Worm (Caenorhabditis elegans) whole organism, L2 larva: Measurements from ENCODE around the gene cyp-33A1.

Source experiments
- Y55F3AM.14 ChIP-seq: fragments of 200-800 bp; sonication (Bioruptor generic); optimal IDR thresholded peaks from 2 replicates; lab custom pipeline; 2018; ENCODE audit warnings: mild to moderate bottlenecking, missing genetic modification characterization, missing compliant biosample characterization
- nhr-237 ChIP-seq: fragments of 150-350 bp; optimal IDR thresholded peaks from 2 replicates; lab custom pipeline; 2014; ENCODE audit warnings: missing biosample characterization, missing genetic modification characterization
- sma-9 ChIP-seq, 2 experiments: fragments of 150-350 bp in 1 of 2; sonication (generic microtip) in 1 of 2; optimal IDR thresholded peaks; 2 replicates each; lab custom pipeline; 2014 to 2016; ENCODE audit warnings: missing genetic modification characterization in 2 of 2, mild to moderate bottlenecking in 1 of 2, missing biosample characterization in 1 of 2, missing compliant biosample characterization in 1 of 2, missing genetic modification reagents in 1 of 2, moderate library complexity in 1 of 2
- zag-1 ChIP-seq: fragments of 150-350 bp; optimal IDR thresholded peaks from 2 replicates; lab custom pipeline; 2014; ENCODE audit warnings: missing biosample characterization, missing genetic modification characterization

ce11 chrV:7639356-7639755 is 41.9 kb downstream of the cyp-33A1 start:
- TF ChIP-seq Y55F3AM.14 (GFP tag; lab: Kevin White, UChicago) (no peak), sma-9 (GFP tag; optimal IDR thresholded peaks at IDR 0.05; lab: Kevin White, UChicago) (no peak), sma-9 (tag; optimal IDR thresholded peaks at IDR 0.05; lab: Kevin White, UChicago) (no peak), zag-1 (tag; lab: Kevin White, UChicago) (no peak), nhr-237 (tag; lab: Kevin White, UChicago) (no peak)
